Fruit fly (Drosophila melanogaster) whole organism, embryonic: ENCODE measurements around the gene CG14147.

Experiments
- CG10654 ChIP-seq: fragments of 200-800 bp; sonication (Bioruptor generic); optimal IDR thresholded peaks from 2 replicates; lab custom pipeline; 2016; ENCODE audit warnings: missing biosample characterization, missing genetic modification characterization
- CG10959 ChIP-seq: fragments of 200-800 bp; sonication (Bioruptor generic); IDR thresholded peaks from 2 replicates; pipeline ENCODE4 v1.3.6; 2022; ENCODE audit warnings: missing biosample characterization, missing genetic modification characterization
- CG15696 ChIP-seq: fragments of 200-800 bp; sonication (Bioruptor generic); optimal IDR thresholded peaks from 2 replicates; lab custom pipeline; 2019; ENCODE audit warnings: missing biosample characterization, mild to moderate bottlenecking, missing genetic modification characterization, moderate library complexity
- CG17802 ChIP-seq: fragments of 200-800 bp; sonication (Bioruptor generic); optimal IDR thresholded peaks from 2 replicates; lab custom pipeline; 2018; ENCODE audit warnings: missing biosample characterization, mild to moderate bottlenecking, missing genetic modification characterization, moderate library complexity
- CG32532 ChIP-seq: fragments of 200-800 bp; sonication (Bioruptor generic); IDR thresholded peaks from 2 replicates; pipeline ENCODE4 v1.3.6; 2022; ENCODE audit warnings: missing biosample characterization, missing genetic modification characterization
- CG4282 ChIP-seq: fragments of 200-800 bp; sonication (Bioruptor generic); optimal IDR thresholded peaks from 2 replicates; lab custom pipeline; 2016; ENCODE audit warnings: missing biosample characterization, missing genetic modification characterization
- CG6254 ChIP-seq: fragments of 200-800 bp; sonication (Bioruptor generic); optimal IDR thresholded peaks from 3 replicates; lab custom pipeline; 2017; ENCODE audit warnings: mild to moderate bottlenecking, missing biosample characterization, missing genetic modification reagents, missing genetic modification characterization
- CG7357 ChIP-seq: fragments of 200-800 bp; sonication (Bioruptor generic); IDR thresholded peaks from 3 replicates; pipeline ENCODE4 v1.3.6; 2022; ENCODE audit warnings: missing biosample characterization, missing genetic modification characterization
- CG8478 ChIP-seq: fragments of >200 bp; optimal IDR thresholded peaks from 2 replicates; lab custom pipeline; 2018
- Drgx ChIP-seq: fragments of 200-800 bp; sonication (Bioruptor generic); IDR thresholded peaks from 2 replicates; pipeline ENCODE4 v1.3.6; 2022; ENCODE audit warnings: missing biosample characterization, missing genetic modification characterization
- Ets65A ChIP-seq: fragments of 200-800 bp; sonication (Bioruptor generic); peaks from one replicate; lab custom pipeline; 2016; ENCODE audit warnings: missing biosample characterization, missing genetic modification characterization
- GATAe ChIP-seq: fragments of 200-800 bp; sonication (Bioruptor generic); conservative IDR thresholded peaks from 2 replicates; pipeline ENCODE4 v1.3.6; 2022; ENCODE audit warnings: missing biosample characterization, missing genetic modification characterization
- HHEX ChIP-seq: fragments of 200-800 bp; sonication (Bioruptor generic); optimal IDR thresholded peaks from 3 replicates; lab custom pipeline; 2017; ENCODE audit warnings: missing biosample characterization, mild to moderate bottlenecking, missing genetic modification characterization, missing genetic modification reagents
- Hr78 ChIP-seq, 2 experiments: fragments of 200-800 bp in 1 of 2; fragments of >200 bp in 1 of 2; sonication (Bioruptor generic) in 1 of 2; optimal IDR thresholded peaks; 2 replicates each; lab custom pipeline; 2017 to 2019; ENCODE audit warnings: missing biosample characterization in 2 of 2, missing genetic modification characterization in 2 of 2, mild to moderate bottlenecking in 1 of 2, moderate library complexity in 1 of 2
- Lhr ChIP-seq: fragments of 200-800 bp; sonication (Bioruptor generic); optimal IDR thresholded peaks from 3 replicates; lab custom pipeline; 2017; ENCODE audit warnings: mild to moderate bottlenecking, missing biosample characterization, missing genetic modification reagents, missing genetic modification characterization
- Mad ChIP-seq: fragments of 200-800 bp; sonication (Bioruptor generic); optimal IDR thresholded peaks from 2 replicates; lab custom pipeline; 2016; ENCODE audit warnings: missing biosample characterization, missing genetic modification characterization
- Meics ChIP-seq: fragments of 200-800 bp; sonication (Bioruptor generic); optimal IDR thresholded peaks from 2 replicates; lab custom pipeline; 2017; ENCODE audit warnings: missing biosample characterization, mild to moderate bottlenecking, missing genetic modification characterization
- NK7.1 ChIP-seq: fragments of 200-800 bp; sonication (Bioruptor generic); optimal IDR thresholded peaks from 3 replicates; lab custom pipeline; 2016; ENCODE audit warnings: missing biosample characterization, missing genetic modification characterization
- Vsx1 ChIP-seq: fragments of 200-800 bp; sonication (Bioruptor generic); optimal IDR thresholded peaks from 2 replicates; lab custom pipeline; 2017; ENCODE audit warnings: missing biosample characterization, mild to moderate bottlenecking, missing genetic modification characterization, missing genetic modification reagents
- bab2 ChIP-seq: fragments of 200-800 bp; sonication (Bioruptor generic); optimal IDR thresholded peaks from 2 replicates; lab custom pipeline; 2016; ENCODE audit warnings: missing biosample characterization, missing genetic modification characterization
- bsh ChIP-seq, 2 experiments: fragments of 200-800 bp; sonication (Bioruptor generic); optimal IDR thresholded peaks; 2 replicates each; lab custom pipeline; 2017 to 2018; ENCODE audit warnings: mild to moderate bottlenecking in 2 of 2, missing biosample characterization in 2 of 2, missing genetic modification characterization in 2 of 2, moderate library complexity in 1 of 2
- corto ChIP-seq: fragments of 200-800 bp; sonication (Bioruptor generic); optimal IDR thresholded peaks from 2 replicates; lab custom pipeline; 2016; ENCODE audit warnings: missing biosample characterization, mild to moderate bottlenecking, missing genetic modification characterization, moderate library complexity
- eyg ChIP-seq: fragments of 200-800 bp; sonication (Bioruptor generic); optimal IDR thresholded peaks from 3 replicates; lab custom pipeline; 2016; ENCODE audit warnings: missing biosample characterization, missing genetic modification characterization
- grau ChIP-seq: fragments of 200-800 bp; optimal IDR thresholded peaks from 3 replicates; lab custom pipeline; 2019; ENCODE audit warnings: missing biosample characterization, mild to moderate bottlenecking, missing genetic modification characterization, moderate library complexity
- lbe ChIP-seq: fragments of 200-800 bp; sonication (Bioruptor generic); optimal IDR thresholded peaks from 2 replicates; lab custom pipeline; 2016; ENCODE audit warnings: missing biosample characterization, mild to moderate bottlenecking, missing genetic modification characterization
- nom ChIP-seq: fragments of 200-800 bp; sonication (Bioruptor generic); optimal IDR thresholded peaks from 2 replicates; lab custom pipeline; 2017; ENCODE audit warnings: missing biosample characterization, missing genetic modification characterization, mild to moderate bottlenecking, moderate library complexity, missing genetic modification reagents
- oc ChIP-seq: fragments of 200-800 bp; sonication (Bioruptor generic); optimal IDR thresholded peaks from 2 replicates; lab custom pipeline; 2018; ENCODE audit warnings: missing biosample characterization, mild to moderate bottlenecking, missing genetic modification characterization, moderate library complexity
- pzg ChIP-seq: fragments of 200-800 bp; sonication (Bioruptor generic); optimal IDR thresholded peaks from 3 replicates; lab custom pipeline; 2018; ENCODE audit warnings: missing biosample characterization, mild to moderate bottlenecking, missing genetic modification characterization, moderate library complexity
- sd ChIP-seq: fragments of 200-800 bp; sonication (Bioruptor generic); optimal IDR thresholded peaks from 3 replicates; lab custom pipeline; 2018; ENCODE audit warnings: missing biosample characterization, mild to moderate bottlenecking, missing genetic modification characterization, moderate library complexity
- sr ChIP-seq: fragments of 200-800 bp; sonication (Bioruptor generic); IDR thresholded peaks from 3 replicates; pipeline ENCODE4 v1.3.6; 2022; ENCODE audit warnings: missing biosample characterization, missing genetic modification characterization
- tgo ChIP-seq: fragments of 200-800 bp; sonication (Bioruptor generic); IDR thresholded peaks from 3 replicates; pipeline ENCODE4 v1.3.6; 2022; ENCODE audit warnings: missing biosample characterization, missing genetic modification characterization
- tio ChIP-seq: fragments of 200-800 bp; sonication (Bioruptor generic); optimal IDR thresholded peaks from 2 replicates; lab custom pipeline; 2017; ENCODE audit warnings: missing biosample characterization, missing genetic modification characterization, inconsistent platforms
- twi ChIP-seq: fragments of 200-800 bp; optimal IDR thresholded peaks from 2 replicates; lab custom pipeline; 2019; ENCODE audit warnings: missing biosample characterization, mild to moderate bottlenecking, missing genetic modification characterization, moderate library complexity

The CG14147 gene

dm6 chr3L:10966648-10967339 lies 5.7 kb upstream of the CG14147 start (continued):
- no peak for TF ChIP-seq HHEX (GFP tag; lab: Kevin White, UChicago)
- no peak for TF ChIP-seq CG8478 (lab: Kevin White, UChicago)
- no peak for TF ChIP-seq Vsx1 (GFP tag; lab: Kevin White, UChicago)
- no peak for TF ChIP-seq Hr78 (GFP tag; optimal IDR thresholded peaks at IDR 0.05; lab: Kevin White, UChicago)
- TF ChIP-seq CG4282 (GFP tag; lab: Kevin White, UChicago): no peak
- TF ChIP-seq tgo: 0 out of 3 replicates have a peak, but pooled peaks have one; percentile 30
- TF ChIP-seq twi: no peak
- TF ChIP-seq CG15696: no peak
- TF ChIP-seq CG10959 (GFP tag; lab: Robert Waterston, UW): no peak
- TF ChIP-seq Lhr (GFP tag; lab: Kevin White, UChicago): no peak
- 0 out of 2 replicates have a peak, but pooled peaks have one; percentile 7 for TF ChIP-seq CG32532

dm6 chr3L:10967956-10968355 lies 4.5 kb upstream of the CG14147 start:
- TF ChIP-seq eyg (GFP tag; lab: Kevin White, UChicago) (no peak), GATAe (GFP tag; lab: Robert Waterston, UW) (no peak), CG17802 (tag; lab: Kevin White, UChicago) (no peak), bab2 (GFP tag; lab: Kevin White, UChicago) (no peak), CG6254 (GFP tag; lab: Kevin White, UChicago) (no peak), sr (GFP tag; lab: Robert Waterston, UW) (no peak), grau (tag; lab: Kevin White, UChicago) (no peak), CG10654 (GFP tag; lab: Kevin White, UChicago) (no peak), NK7.1 (GFP tag; lab: Kevin White, UChicago) (no peak)
- TF ChIP-seq, all 482 proteins: peak for 0

- TF ChIP-seq Meics (GFP tag; lab: Kevin White, UChicago) (no peak), Ets65A (GFP tag; lab: Kevin White, UChicago) (peak; percentile 30), bsh (GFP tag; optimal IDR thresholded peaks at IDR 0.05; lab: Kevin White, UChicago) (peak in 1 of 2 experiments; percentile 12), tio (no peak), Mad (no peak)
- TF ChIP-seq, all 482 proteins: peak for 2
Observed at dm6 chr3L:10968656-10969055, 3.8 kb upstream of the CG14147 start.

- TF ChIP-seq lbe (GFP tag; lab: Kevin White, UChicago) (peak; percentile 50), oc (tag; lab: Kevin White, UChicago) (no peak), CG7357 (GFP tag; lab: Robert Waterston, UW) (no peak), bsh (GFP tag; optimal IDR thresholded peaks at IDR 0.05; lab: Kevin White, UChicago) (peak in 1 of 2 experiments; percentile 59), sd (tag; lab: Kevin White, UChicago) (no peak), corto (GFP tag; lab: Kevin White, UChicago) (peak; percentile 25), NK7.1 (GFP tag; lab: Kevin White, UChicago) (no peak), nom (peak; percentile 84), pzg (GFP tag; lab: Kevin White, UChicago) (no peak), Drgx (GFP tag; lab: Robert Waterston, UW) (0 out of 2 replicates have a peak, but pooled peaks have one; percentile 20)
Observed at dm6 chr3L:10976478-10976877, 4.0 kb downstream of the CG14147 start.
